Fruit fly (Drosophila melanogaster) whole organism, embryonic: ENCODE measurements around the gene Pino.

Source experiments
- Ada2b ChIP-seq: fragments of 200-800 bp; sonication (Bioruptor generic); IDR thresholded peaks from 2 replicates; pipeline ENCODE4 v1.3.6; 2022; ENCODE audit warnings: missing biosample characterization, missing genetic modification characterization
- C15 ChIP-seq: fragments of 200-800 bp; sonication (Bioruptor generic); IDR thresholded peaks from 3 replicates; pipeline ENCODE4 v1.3.6; 2022; ENCODE audit warnings: missing biosample characterization, missing genetic modification characterization
- CG10543 ChIP-seq: fragments of 200-800 bp; sonication (Bioruptor generic); optimal IDR thresholded peaks from 3 replicates; lab custom pipeline; 2017; ENCODE audit warnings: missing biosample characterization, mild to moderate bottlenecking, missing genetic modification characterization, moderate library complexity
- CG10565 ChIP-seq: fragments of 200-800 bp; sonication (Bioruptor generic); optimal IDR thresholded peaks from 3 replicates; lab custom pipeline; 2016; ENCODE audit warnings: missing biosample characterization, mild to moderate bottlenecking, missing genetic modification characterization
- CG11093 ChIP-seq: fragments of 200-800 bp; sonication (Bioruptor generic); IDR thresholded peaks from 3 replicates; pipeline ENCODE4 v1.3.6; 2022; ENCODE audit warnings: missing biosample characterization, missing genetic modification characterization
- CG11247 ChIP-seq: fragments of 200-800 bp; sonication (Bioruptor generic); IDR thresholded peaks from 2 replicates; pipeline ENCODE4 v1.3.6; 2022; ENCODE audit warnings: missing biosample characterization, missing genetic modification characterization
- CG12104 ChIP-seq: fragments of 200-800 bp; sonication (Bioruptor generic); optimal IDR thresholded peaks from 3 replicates; lab custom pipeline; 2016; ENCODE audit warnings: missing biosample characterization, missing genetic modification characterization
- CG14014 ChIP-seq: fragments of 200-800 bp; sonication (Bioruptor generic); IDR thresholded peaks from 2 replicates; pipeline ENCODE4 v1.3.6; 2022; ENCODE audit warnings: missing biosample characterization, missing genetic modification characterization
- CG14441 ChIP-seq: fragments of 200-800 bp; sonication (Bioruptor generic); IDR thresholded peaks from 2 replicates; pipeline ENCODE4 v1.3.6; 2022; ENCODE audit warnings: missing biosample characterization, missing genetic modification characterization
- CG14710 ChIP-seq: fragments of 200-800 bp; sonication (Bioruptor generic); optimal IDR thresholded peaks from 3 replicates; lab custom pipeline; 2019; ENCODE audit warnings: missing biosample characterization, mild to moderate bottlenecking, missing genetic modification characterization, moderate library complexity
- CG16863 ChIP-seq: fragments of 200-800 bp; sonication (Bioruptor generic); optimal IDR thresholded peaks from 3 replicates; lab custom pipeline; 2016; ENCODE audit warnings: missing biosample characterization, missing genetic modification characterization
- CG18011 ChIP-seq: fragments of 200-800 bp; sonication (Bioruptor generic); optimal IDR thresholded peaks from 2 replicates; lab custom pipeline; 2017; ENCODE audit warnings: missing biosample characterization, missing genetic modification characterization, mild to moderate bottlenecking, moderate library complexity, missing genotype
- CG18262 ChIP-seq: fragments of 200-800 bp; optimal IDR thresholded peaks from 3 replicates; lab custom pipeline; 2019; ENCODE audit warnings: missing biosample characterization, mild to moderate bottlenecking, missing genetic modification characterization, moderate library complexity
- CG31441 ChIP-seq: fragments of 200-800 bp; sonication (Bioruptor generic); IDR thresholded peaks from 2 replicates; pipeline ENCODE4 v1.3.6; 2022; ENCODE audit warnings: missing biosample characterization, missing genetic modification characterization
- CG3726 ChIP-seq: fragments of 200-800 bp; sonication (Bioruptor generic); IDR thresholded peaks from 3 replicates; pipeline ENCODE4, ENCODE4 v1.3.6; 2022; ENCODE audit warnings: missing biosample characterization, missing genetic modification characterization
- CG4707 ChIP-seq: fragments of 200-800 bp; sonication (Bioruptor generic); optimal IDR thresholded peaks from 2 replicates; lab custom pipeline; 2018; ENCODE audit warnings: missing biosample characterization, mild to moderate bottlenecking, missing genetic modification characterization, moderate library complexity
- CG6813 ChIP-seq: fragments of 200-800 bp; sonication (Bioruptor generic); optimal IDR thresholded peaks from 2 replicates; lab custom pipeline; 2017; ENCODE audit warnings: missing biosample characterization, missing genetic modification characterization, mild to moderate bottlenecking, moderate library complexity, missing genetic modification reagents
- CG9215 ChIP-seq: fragments of 200-800 bp; sonication (Bioruptor generic); IDR thresholded peaks from 2 replicates; pipeline ENCODE4 v1.3.6; 2022; ENCODE audit warnings: missing biosample characterization, missing genetic modification characterization
- CG9437 ChIP-seq: fragments of 200-800 bp; sonication (Bioruptor generic); optimal IDR thresholded peaks from 2 replicates; lab custom pipeline; 2018; ENCODE audit warnings: missing biosample characterization, mild to moderate bottlenecking, missing genetic modification characterization
- Fer1 ChIP-seq: fragments of 200-800 bp; sonication (Bioruptor generic); optimal IDR thresholded peaks from 2 replicates; lab custom pipeline; 2017; ENCODE audit warnings: missing biosample characterization, mild to moderate bottlenecking, missing genetic modification characterization
- HmgD ChIP-seq: fragments of 200-800 bp; sonication (Bioruptor generic); optimal IDR thresholded peaks from 3 replicates; lab custom pipeline; 2016; ENCODE audit warnings: missing biosample characterization, missing genetic modification characterization
- Hr78 ChIP-seq, 2 experiments: fragments of 200-800 bp in 1 of 2; fragments of >200 bp in 1 of 2; sonication (Bioruptor generic) in 1 of 2; optimal IDR thresholded peaks; 2 replicates each; lab custom pipeline; 2017 to 2019; ENCODE audit warnings: missing biosample characterization in 2 of 2, missing genetic modification characterization in 2 of 2, mild to moderate bottlenecking in 1 of 2, moderate library complexity in 1 of 2
- Med ChIP-seq: fragments of 200-800 bp; sonication (Bioruptor generic); peaks from one replicate; lab custom pipeline; 2016; ENCODE audit warnings: missing biosample characterization, missing genetic modification characterization, mild to moderate bottlenecking, inconsistent platforms, moderate library complexity
- NfI ChIP-seq: fragments of 200-800 bp; sonication (Bioruptor generic); optimal IDR thresholded peaks from 3 replicates; lab custom pipeline; 2018; ENCODE audit warnings: missing biosample characterization, mild to moderate bottlenecking, missing genetic modification characterization, moderate library complexity
- Ravus ChIP-seq: fragments of 200-800 bp; sonication (Bioruptor generic); IDR thresholded peaks from 2 replicates; pipeline ENCODE4 v1.3.6; 2022; ENCODE audit warnings: missing biosample characterization, missing genetic modification characterization
- Scr ChIP-seq: fragments of 200-800 bp; sonication (Bioruptor generic); IDR thresholded peaks from 2 replicates; pipeline ENCODE4 v1.3.6; 2022; ENCODE audit warnings: missing biosample characterization, missing genetic modification characterization; ENCODE audit not compliant: partially characterized antibody
- Six4 ChIP-seq: fragments of 200-800 bp; sonication (Bioruptor generic); optimal IDR thresholded peaks from 2 replicates; lab custom pipeline; 2016; ENCODE audit warnings: missing biosample characterization, missing genetic modification characterization
- Sox100B ChIP-seq: fragments of 200-800 bp; sonication (Bioruptor generic); optimal IDR thresholded peaks from 3 replicates; lab custom pipeline; 2018; ENCODE audit warnings: missing biosample characterization, mild to moderate bottlenecking, missing genetic modification characterization
- Sox102F ChIP-seq: fragments of 200-800 bp; sonication (Bioruptor generic); optimal IDR thresholded peaks from 2 replicates; lab custom pipeline; 2018; ENCODE audit warnings: missing biosample characterization, mild to moderate bottlenecking, missing genetic modification characterization, moderate library complexity
- Usf ChIP-seq: fragments of 200-800 bp; sonication (Bioruptor generic); optimal IDR thresholded peaks from 2 replicates; lab custom pipeline; 2017; ENCODE audit warnings: missing genotype, missing biosample characterization, missing genetic modification characterization
- Vsx1 ChIP-seq: fragments of 200-800 bp; sonication (Bioruptor generic); optimal IDR thresholded peaks from 2 replicates; lab custom pipeline; 2017; ENCODE audit warnings: missing biosample characterization, mild to moderate bottlenecking, missing genetic modification characterization, missing genetic modification reagents
- ato ChIP-seq: fragments of 200-800 bp; sonication (Bioruptor generic); IDR thresholded peaks from 2 replicates; pipeline ENCODE4 v1.3.6; 2022; ENCODE audit warnings: missing biosample characterization, missing genetic modification characterization; ENCODE audit not compliant: partially characterized antibody
- dmrt11E ChIP-seq: fragments of 200-800 bp; sonication (Bioruptor generic); optimal IDR thresholded peaks from 3 replicates; lab custom pipeline; 2018; ENCODE audit warnings: missing biosample characterization, mild to moderate bottlenecking, missing genetic modification characterization, moderate library complexity
- fd96Cb ChIP-seq: fragments of 200-800 bp; sonication (Bioruptor generic); optimal IDR thresholded peaks from 2 replicates; lab custom pipeline; 2018; ENCODE audit warnings: missing biosample characterization, mild to moderate bottlenecking, missing genetic modification characterization, moderate library complexity
- gcm ChIP-seq: fragments of 200-800 bp; sonication (Bioruptor generic); optimal IDR thresholded peaks from 2 replicates; lab custom pipeline; 2019; ENCODE audit warnings: missing biosample characterization, mild to moderate bottlenecking, missing genetic modification characterization, moderate library complexity
- hkb ChIP-seq, 2 experiments: fragments of 200-800 bp in 1 of 2; fragments of >200 bp in 1 of 2; sonication (Bioruptor generic) in 1 of 2; IDR thresholded peaks in 1 of 2; optimal IDR thresholded peaks in 1 of 2; 2 replicates each; pipeline versions ENCODE4 v1.3.6 to Lab custom; 2017 to 2022; ENCODE audit warnings: missing biosample characterization in 1 of 2, missing genetic modification characterization in 1 of 2
- luna ChIP-seq: fragments of 200-800 bp; sonication (Bioruptor generic); optimal IDR thresholded peaks from 2 replicates; lab custom pipeline; 2016; ENCODE audit warnings: missing biosample characterization, missing genetic modification characterization
- p53 ChIP-seq: fragments of 200-800 bp; sonication (Bioruptor generic); optimal IDR thresholded peaks from 2 replicates; lab custom pipeline; 2016; ENCODE audit warnings: missing biosample characterization, missing genetic modification characterization
- peb ChIP-seq: fragments of 200-800 bp; sonication (Bioruptor generic); IDR thresholded peaks from 2 replicates; pipeline ENCODE4 v1.3.6; 2022; ENCODE audit warnings: missing biosample characterization, missing genetic modification characterization
- pita ChIP-seq: fragments of 200-800 bp; sonication (Bioruptor generic); optimal IDR thresholded peaks from 2 replicates; lab custom pipeline; 2017; ENCODE audit warnings: missing biosample characterization, mild to moderate bottlenecking, missing genetic modification characterization
- sim ChIP-seq: fragments of 200-800 bp; sonication (Bioruptor generic); IDR thresholded peaks from 2 replicates; pipeline ENCODE4 v1.3.6; 2022; ENCODE audit warnings: missing biosample characterization, missing genetic modification characterization
- slou ChIP-seq: fragments of 200-800 bp; sonication (Bioruptor generic); optimal IDR thresholded peaks from 3 replicates; lab custom pipeline; 2016; ENCODE audit warnings: missing biosample characterization, missing genetic modification characterization
- tap ChIP-seq: fragments of 200-800 bp; optimal IDR thresholded peaks from 3 replicates; lab custom pipeline; 2019; ENCODE audit warnings: missing biosample characterization, mild to moderate bottlenecking, missing genetic modification characterization, moderate library complexity
- toy ChIP-seq: fragments of 200-800 bp; sonication (Bioruptor generic); IDR thresholded peaks from 2 replicates; pipeline ENCODE4 v1.3.6; 2022; ENCODE audit warnings: missing biosample characterization, missing genetic modification characterization
- vvl ChIP-seq: fragments of 200-800 bp; sonication (Bioruptor generic); IDR thresholded peaks from 2 replicates; pipeline ENCODE4 v1.3.6; 2022; ENCODE audit warnings: missing biosample characterization, missing genetic modification characterization
- wek ChIP-seq: fragments of 200-800 bp; sonication (Bioruptor generic); optimal IDR thresholded peaks from 3 replicates; lab custom pipeline; 2018; ENCODE audit warnings: missing biosample characterization, mild to moderate bottlenecking, missing genetic modification characterization, moderate library complexity
- zen ChIP-seq: fragments of 200-800 bp; sonication (Bioruptor generic); optimal IDR thresholded peaks from 3 replicates; lab custom pipeline; 2018; ENCODE audit warnings: missing biosample characterization, mild to moderate bottlenecking, missing genetic modification characterization, moderate library complexity
- zfh1 ChIP-seq: fragments of 200-800 bp; sonication (Bioruptor generic); IDR thresholded peaks from 3 replicates; pipeline ENCODE4 v1.3.6; 2022; ENCODE audit warnings: missing biosample characterization, missing genetic modification characterization

The Pino gene

DNA sequence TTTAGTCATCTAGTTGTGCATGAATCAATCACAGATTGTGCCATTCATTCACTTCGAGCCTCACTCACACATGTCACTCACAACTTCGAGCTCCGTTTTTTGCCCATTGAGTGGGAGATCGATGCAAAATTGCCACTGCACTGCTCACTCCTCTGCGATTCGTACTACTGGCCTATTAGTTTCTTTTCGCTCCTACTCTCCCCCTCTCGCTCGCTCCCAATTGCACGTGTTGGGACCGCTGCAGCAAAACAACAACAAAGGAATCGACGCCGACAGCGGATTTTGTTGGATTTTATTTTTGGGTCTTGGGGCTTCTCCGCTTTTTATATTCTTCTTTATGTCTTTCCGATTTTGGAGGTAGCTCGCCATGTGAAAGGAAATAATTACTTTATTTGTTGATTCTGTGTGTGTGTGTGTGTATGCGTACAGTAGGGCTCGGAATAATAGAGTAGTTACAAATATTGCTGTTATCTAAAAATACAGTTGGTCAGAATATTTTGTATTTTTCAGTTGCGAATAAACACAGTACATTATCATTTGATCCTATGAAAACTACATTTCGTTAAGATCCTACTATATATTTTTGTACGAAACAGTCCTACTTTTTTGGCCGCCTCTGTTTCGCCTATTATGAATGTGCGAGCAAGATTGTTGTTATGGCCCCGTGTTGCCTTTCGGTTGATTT, 54.4 kb downstream of the Pino start (continued):
- TF ChIP-seq dmrt11E (tag; lab: Kevin White, UChicago): peak; percentile 90
- TF ChIP-seq ato (GFP tag; lab: Robert Waterston, UW): no peak
- peak; percentile 69 for TF ChIP-seq CG14014 (GFP tag; lab: Robert Waterston, UW)
- TF ChIP-seq fd96Cb (tag; lab: Kevin White, UChicago): peak; percentile 88
- TF ChIP-seq CG31441 (GFP tag; lab: Robert Waterston, UW): peak; percentile 94
- TF ChIP-seq Ravus (GFP tag; lab: Robert Waterston, UW): no peak
- TF ChIP-seq slou: no peak
- TF ChIP-seq CG14441 (GFP tag; lab: Robert Waterston, UW): peak; percentile 67
- TF ChIP-seq zen (tag; lab: Kevin White, UChicago): peak; percentile 66
- TF ChIP-seq Med (GFP tag; lab: Kevin White, UChicago): peak; percentile 89
- no peak for TF ChIP-seq HmgD (GFP tag; lab: Kevin White, UChicago)
- TF ChIP-seq Hr78 (GFP tag; optimal IDR thresholded peaks at IDR 0.05; lab: Kevin White, UChicago): peak in 1 of 2 experiments; percentile 74
- peak; percentile 92 for TF ChIP-seq CG18262 (tag; lab: Kevin White, UChicago)
- peak; percentile 85 for TF ChIP-seq CG14710 (tag; lab: Kevin White, UChicago)
- no peak for TF ChIP-seq pita (GFP tag; lab: Kevin White, UChicago)
- TF ChIP-seq CG11093 (GFP tag; lab: Robert Waterston, UW): peak; percentile 60; the same call in 1 of the 3 replicates
- peak; percentile 51 for TF ChIP-seq Usf (GFP tag; lab: Kevin White, UChicago)
- 0 out of 2 replicates have a peak, but pooled peaks have one; percentile 29 for TF ChIP-seq CG11247 (GFP tag; lab: Robert Waterston, UW)
- TF ChIP-seq peb (GFP tag; lab: Robert Waterston, UW): peak; percentile 66; the same call in 1 of the 2 replicates
- TF ChIP-seq CG9437: peak; percentile 74
- peak; percentile 68 for TF ChIP-seq CG18011 (GFP tag; lab: Kevin White, UChicago)
- peak; percentile 53 for TF ChIP-seq CG9215 (GFP tag; lab: Robert Waterston, UW)
- TF ChIP-seq zfh1 (GFP tag; lab: Robert Waterston, UW): peak; percentile 89
- TF ChIP-seq Ada2b (GFP tag; lab: Robert Waterston, UW): peak; percentile 71
- TF ChIP-seq p53 (GFP tag; lab: Kevin White, UChicago): peak; percentile 69
- no peak for TF ChIP-seq toy (GFP tag; lab: Robert Waterston, UW)
- no peak for TF ChIP-seq CG10565 (GFP tag; lab: Kevin White, UChicago)
- TF ChIP-seq Six4 (GFP tag; lab: Kevin White, UChicago): peak; percentile 80
- peak; percentile 36 for TF ChIP-seq CG10543 (GFP tag; lab: Kevin White, UChicago)
- peak; percentile 80 for TF ChIP-seq CG6813
- TF ChIP-seq CG4707 (GFP tag; lab: Kevin White, UChicago): peak; percentile 69
- peak; percentile 54; the same call in 1 of the 2 replicates for TF ChIP-seq sim (GFP tag; lab: Robert Waterston, UW)
- TF ChIP-seq hkb (optimal IDR thresholded peaks at IDR 0.05; lab: Kevin White, UChicago): no peak
- peak; percentile 82 for TF ChIP-seq hkb (GFP tag; IDR thresholded peaks at IDR 0.05; lab: Robert Waterston, UW)
- peak; percentile 91 for TF ChIP-seq Sox102F
- TF ChIP-seq Scr (GFP tag; lab: Robert Waterston, UW): no peak
- no peak for TF ChIP-seq luna (GFP tag; lab: Kevin White, UChicago)
- peak; percentile 72 for TF ChIP-seq CG16863
- TF ChIP-seq Vsx1 (GFP tag; lab: Kevin White, UChicago): peak; percentile 68
- 0 out of 3 replicates have a peak, but pooled peaks have one; percentile 60 for TF ChIP-seq CG3726 (GFP tag; lab: Robert Waterston, UW)
- peak; percentile 85 for TF ChIP-seq tap (tag; lab: Kevin White, UChicago)
- no peak for TF ChIP-seq C15 (GFP tag; lab: Robert Waterston, UW)
- peak; percentile 88 for TF ChIP-seq vvl (GFP tag; lab: Robert Waterston, UW)
- peak; percentile 85 for TF ChIP-seq gcm (GFP tag; lab: Kevin White, UChicago)
- TF ChIP-seq Sox100B (GFP tag; lab: Kevin White, UChicago): peak; percentile 79
- peak; percentile 42 for TF ChIP-seq CG12104 (GFP tag; lab: Kevin White, UChicago)
- peak; percentile 73 for TF ChIP-seq Fer1 (GFP tag; lab: Kevin White, UChicago)
- peak; percentile 63 for TF ChIP-seq wek
- peak; percentile 68 for TF ChIP-seq NfI (GFP tag; lab: Kevin White, UChicago)
